Worm (Caenorhabditis elegans): ENCODE results near the gene ins-12.

DNA sequence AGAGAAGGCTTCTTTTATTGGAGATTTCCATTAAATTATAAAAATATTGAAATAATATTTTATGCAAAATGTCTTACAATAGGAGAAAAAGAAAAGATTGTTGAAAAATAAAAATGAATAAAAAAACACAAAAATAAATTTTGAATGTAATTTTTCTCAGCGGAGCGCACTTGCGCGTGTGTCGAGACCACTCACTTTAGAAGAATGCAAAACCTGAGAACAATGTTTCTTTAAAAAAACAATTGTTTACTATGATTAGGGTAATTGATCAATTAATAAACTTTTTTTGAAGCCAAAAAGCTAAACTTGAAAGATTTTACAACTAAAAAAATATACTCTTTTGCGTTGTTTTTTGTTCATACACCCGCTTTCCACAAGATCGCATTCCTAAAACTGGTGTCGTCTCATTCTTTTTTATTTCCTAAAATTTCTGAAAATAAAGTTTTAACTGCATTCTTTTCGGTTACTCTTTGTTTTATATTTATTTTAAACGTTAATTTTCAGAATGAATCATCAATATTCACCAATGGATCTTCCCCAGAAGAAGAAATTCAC is 39.9 kb downstream of the ins-12 start, which contains the start of gene ttc-4:
- peak; percentile 76 for TF ChIP-seq C16A3.4 (tag; optimal IDR thresholded peaks at IDR 0.05)
- TF ChIP-seq fos-1 (tag; optimal IDR thresholded peaks at IDR 0.05), result no peak
- peak; percentile 15 for TF ChIP-seq snpc-4 (tag; optimal IDR thresholded peaks at IDR 0.05)
- no peak for TF ChIP-seq aly-2 (tag; optimal IDR thresholded peaks at IDR 0.05)
- peak; percentile 28 for TF ChIP-seq blmp-1 (tag; optimal IDR thresholded peaks at IDR 0.05)
- TF ChIP-seq ces-1 (GFP tag; optimal IDR thresholded peaks at IDR 0.05), result no peak
- peak in 1 of 6 experiments; percentile 21 for TF ChIP-seq elt-3 (tag; optimal IDR thresholded peaks at IDR 0.05)
- no peak for TF ChIP-seq ama-1 (optimal IDR thresholded peaks at IDR 0.05)

Measured in whole organism, L1 larva.